Fruit fly (Drosophila melanogaster) whole organism: Measurements from ENCODE around the gene phtm.

Source experiments
- CG8478 ChIP-seq: fragments of >200 bp; optimal IDR thresholded peaks from 2 replicates; lab custom pipeline; 2018; ENCODE audit warnings: inconsistent platforms
- psq ChIP-seq: fragments of >200 bp; optimal IDR thresholded peaks from 2 replicates; lab custom pipeline; 2017

DNA sequence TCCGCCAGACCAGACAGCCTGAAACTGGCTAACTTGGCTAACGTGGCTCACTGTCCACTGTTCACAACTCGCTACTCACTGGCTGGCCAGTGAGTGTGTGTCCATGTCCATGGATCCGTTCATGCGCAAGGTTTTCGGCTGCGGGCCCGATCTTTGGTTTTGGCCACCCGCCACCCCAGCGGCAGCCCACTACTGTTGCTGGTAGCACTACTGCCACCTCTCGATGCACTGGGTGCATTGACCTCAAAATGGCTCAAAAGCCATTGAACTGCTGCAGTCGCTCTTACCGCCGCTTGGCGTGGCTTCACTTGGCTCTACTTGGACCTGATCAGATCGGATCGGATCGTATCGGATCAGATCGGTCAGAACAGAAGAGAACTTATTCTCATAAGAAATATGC lies 4.2 kb upstream of the phtm start:
- TF ChIP-seq psq (lab: Kevin White, UChicago) (no peak), CG8478 (lab: Kevin White, UChicago) (no peak)
